Fruit fly (Drosophila melanogaster) whole organism, embryonic: ENCODE data around the gene CG5399.

Experiments
- Aef1 ChIP-seq: fragments of 200-800 bp; sonication (Bioruptor generic); IDR thresholded peaks from 3 replicates; pipeline ENCODE4 v1.3.6; 2022; ENCODE audit warnings: missing biosample characterization, missing genetic modification characterization
- Atf-2 ChIP-seq: fragments of 200-800 bp; sonication (Bioruptor generic); optimal IDR thresholded peaks from 2 replicates; lab custom pipeline; 2016; ENCODE audit warnings: missing biosample characterization, missing genetic modification characterization
- C15 ChIP-seq: fragments of 200-800 bp; sonication (Bioruptor generic); IDR thresholded peaks from 3 replicates; pipeline ENCODE4 v1.3.6; 2022; ENCODE audit warnings: missing biosample characterization, missing genetic modification characterization
- CG10147 ChIP-seq: fragments of 200-800 bp; sonication (Bioruptor generic); optimal IDR thresholded peaks from 2 replicates; lab custom pipeline; 2019; ENCODE audit warnings: missing biosample characterization, mild to moderate bottlenecking, missing genetic modification characterization, moderate library complexity
- CG10431 ChIP-seq: fragments of 200-800 bp; sonication (Bioruptor generic); optimal IDR thresholded peaks from 3 replicates; lab custom pipeline; 2018; ENCODE audit warnings: missing biosample characterization, mild to moderate bottlenecking, missing genetic modification characterization
- CG10543 ChIP-seq: fragments of 200-800 bp; sonication (Bioruptor generic); optimal IDR thresholded peaks from 3 replicates; lab custom pipeline; 2017; ENCODE audit warnings: missing biosample characterization, mild to moderate bottlenecking, missing genetic modification characterization, moderate library complexity
- CG10654 ChIP-seq: fragments of 200-800 bp; sonication (Bioruptor generic); optimal IDR thresholded peaks from 2 replicates; lab custom pipeline; 2016; ENCODE audit warnings: missing biosample characterization, missing genetic modification characterization
- CG10959 ChIP-seq: fragments of 200-800 bp; sonication (Bioruptor generic); IDR thresholded peaks from 2 replicates; pipeline ENCODE4 v1.3.6; 2022; ENCODE audit warnings: missing biosample characterization, missing genetic modification characterization
- CG10979 ChIP-seq: fragments of 200-800 bp; sonication (Bioruptor generic); optimal IDR thresholded peaks from 2 replicates; lab custom pipeline; 2018; ENCODE audit warnings: missing biosample characterization, mild to moderate bottlenecking, missing genetic modification characterization, moderate library complexity
- CG11085 ChIP-seq: fragments of 200-800 bp; sonication (Bioruptor generic); IDR thresholded peaks from 2 replicates; pipeline ENCODE4 v1.3.6; 2022; ENCODE audit warnings: missing biosample characterization, missing genetic modification characterization
- CG11723 ChIP-seq: fragments of 200-800 bp; sonication (Bioruptor generic); optimal IDR thresholded peaks from 2 replicates; lab custom pipeline; 2017; ENCODE audit warnings: missing biosample characterization, mild to moderate bottlenecking, missing genetic modification characterization
- CG13894 ChIP-seq: fragments of 200-800 bp; sonication (Bioruptor generic); optimal IDR thresholded peaks from 3 replicates; lab custom pipeline; 2018; ENCODE audit warnings: missing biosample characterization, mild to moderate bottlenecking, missing genetic modification characterization, moderate library complexity
- CG15073 ChIP-seq: fragments of 200-800 bp; sonication (Bioruptor generic); optimal IDR thresholded peaks from 2 replicates; lab custom pipeline; 2016; ENCODE audit warnings: missing biosample characterization, missing genetic modification characterization
- CG15601 ChIP-seq: fragments of 200-800 bp; sonication (Bioruptor generic); optimal IDR thresholded peaks from 3 replicates; lab custom pipeline; 2019; ENCODE audit warnings: missing biosample characterization, mild to moderate bottlenecking, missing genetic modification characterization, moderate library complexity
- CG16863 ChIP-seq: fragments of 200-800 bp; sonication (Bioruptor generic); optimal IDR thresholded peaks from 3 replicates; lab custom pipeline; 2016; ENCODE audit warnings: missing biosample characterization, missing genetic modification characterization
- CG17612 ChIP-seq: fragments of 200-800 bp; sonication (Bioruptor generic); IDR thresholded peaks from 2 replicates; pipeline ENCODE4 v1.3.6; 2022; ENCODE audit warnings: missing biosample characterization, missing genetic modification characterization
- CG2712 ChIP-seq: fragments of 200-800 bp; optimal IDR thresholded peaks from 3 replicates; lab custom pipeline; 2019; ENCODE audit warnings: missing biosample characterization, mild to moderate bottlenecking, missing genetic modification characterization, moderate library complexity
- CG3838 ChIP-seq: fragments of 200-800 bp; sonication (Bioruptor generic); optimal IDR thresholded peaks from 3 replicates; lab custom pipeline; 2016; ENCODE audit warnings: missing biosample characterization, missing genetic modification characterization
- CG3847 ChIP-seq: fragments of 200-800 bp; sonication (Bioruptor generic); IDR thresholded peaks from 2 replicates; pipeline ENCODE4 v1.3.6; 2022; ENCODE audit warnings: missing biosample characterization, missing genetic modification characterization
- CG43689 ChIP-seq: fragments of 200-800 bp; sonication (Bioruptor generic); IDR thresholded peaks from 2 replicates; pipeline ENCODE4 v1.3.6; 2022; ENCODE audit warnings: missing biosample characterization, missing genetic modification characterization
- CG4707 ChIP-seq: fragments of 200-800 bp; sonication (Bioruptor generic); optimal IDR thresholded peaks from 2 replicates; lab custom pipeline; 2018; ENCODE audit warnings: missing biosample characterization, mild to moderate bottlenecking, missing genetic modification characterization, moderate library complexity
- CG5180 ChIP-seq: fragments of 200-800 bp; sonication (Bioruptor generic); optimal IDR thresholded peaks from 3 replicates; lab custom pipeline; 2017; ENCODE audit warnings: missing biosample characterization, missing genetic modification characterization, mild to moderate bottlenecking, moderate library complexity, missing genetic modification reagents
- CG6254 ChIP-seq: fragments of 200-800 bp; sonication (Bioruptor generic); optimal IDR thresholded peaks from 3 replicates; lab custom pipeline; 2017; ENCODE audit warnings: mild to moderate bottlenecking, missing biosample characterization, missing genetic modification reagents, missing genetic modification characterization
- CG6654 ChIP-seq: fragments of 200-800 bp; sonication (Bioruptor generic); optimal IDR thresholded peaks from 2 replicates; lab custom pipeline; 2017; ENCODE audit warnings: missing biosample characterization, mild to moderate bottlenecking, missing genetic modification characterization
- CG7963 ChIP-seq: fragments of 200-800 bp; sonication (Bioruptor generic); IDR thresholded peaks from 3 replicates; pipeline ENCODE4 v1.3.6; 2022; ENCODE audit warnings: missing biosample characterization, missing genetic modification characterization; ENCODE audit not compliant: partially characterized antibody
- CG8478 ChIP-seq: fragments of >200 bp; optimal IDR thresholded peaks from 2 replicates; lab custom pipeline; 2018
- CG8944 ChIP-seq: fragments of 200-800 bp; sonication (Bioruptor generic); optimal IDR thresholded peaks from 3 replicates; lab custom pipeline; 2016; ENCODE audit warnings: missing biosample characterization, missing genetic modification characterization
- CG9817 ChIP-seq: fragments of 200-800 bp; sonication (Bioruptor generic); optimal IDR thresholded peaks from 2 replicates; lab custom pipeline; 2018; ENCODE audit warnings: missing biosample characterization, mild to moderate bottlenecking, missing genetic modification characterization, moderate library complexity
- Dad ChIP-seq: fragments of 200-800 bp; sonication (Bioruptor generic); optimal IDR thresholded peaks from 3 replicates; lab custom pipeline; 2016; ENCODE audit warnings: missing biosample characterization, missing genetic modification characterization
- E2f1 ChIP-seq: fragments of 200-800 bp; sonication (Bioruptor generic); IDR thresholded peaks from 2 replicates; pipeline ENCODE4 v1.3.6; 2022; ENCODE audit warnings: missing biosample characterization, missing genetic modification characterization
- E2f2 ChIP-seq: fragments of 200-800 bp; sonication (Bioruptor generic); IDR thresholded peaks from 2 replicates; pipeline ENCODE4 v1.3.6; 2022; ENCODE audit warnings: missing biosample characterization, missing genetic modification characterization
- H15 ChIP-seq: fragments of 200-800 bp; sonication (Bioruptor generic); IDR thresholded peaks from 3 replicates; pipeline ENCODE4 v1.3.6; 2022; ENCODE audit warnings: missing biosample characterization, missing genetic modification characterization
- Lhr ChIP-seq: fragments of 200-800 bp; sonication (Bioruptor generic); optimal IDR thresholded peaks from 3 replicates; lab custom pipeline; 2017; ENCODE audit warnings: mild to moderate bottlenecking, missing biosample characterization, missing genetic modification reagents, missing genetic modification characterization
- NC2α ChIP-seq: fragments of 200-800 bp; sonication (Bioruptor generic); optimal IDR thresholded peaks from 2 replicates; lab custom pipeline; 2016; ENCODE audit warnings: missing biosample characterization, missing genetic modification characterization
- NK7.1 ChIP-seq: fragments of 200-800 bp; sonication (Bioruptor generic); optimal IDR thresholded peaks from 3 replicates; lab custom pipeline; 2016; ENCODE audit warnings: missing biosample characterization, missing genetic modification characterization
- Spps ChIP-seq: fragments of 200-800 bp; sonication (Bioruptor generic); optimal IDR thresholded peaks from 2 replicates; lab custom pipeline; 2018; ENCODE audit warnings: missing biosample characterization, mild to moderate bottlenecking, missing genetic modification characterization
- Xrp1 ChIP-seq: fragments of 200-800 bp; sonication (Bioruptor generic); IDR thresholded peaks from 2 replicates; pipeline ENCODE4 v1.3.6; 2022; ENCODE audit warnings: missing biosample characterization, missing genetic modification characterization
- crp ChIP-seq, 2 experiments: fragments of 200-800 bp; sonication (Bioruptor generic); optimal IDR thresholded peaks; 2 replicates in 1 of 2; 3 replicates in 1 of 2; lab custom pipeline; 2017; ENCODE audit warnings: missing biosample characterization in 2 of 2, missing genetic modification characterization in 2 of 2, mild to moderate bottlenecking in 1 of 2, moderate library complexity in 1 of 2
- dati ChIP-seq: fragments of 200-800 bp; sonication (Bioruptor generic); IDR thresholded peaks from 2 replicates; pipeline ENCODE4 v1.3.6; 2022; ENCODE audit warnings: missing biosample characterization, missing genetic modification characterization
- eyg ChIP-seq: fragments of 200-800 bp; sonication (Bioruptor generic); optimal IDR thresholded peaks from 3 replicates; lab custom pipeline; 2016; ENCODE audit warnings: missing biosample characterization, missing genetic modification characterization
- fd102C ChIP-seq: fragments of 200-800 bp; sonication (Bioruptor generic); optimal IDR thresholded peaks from 2 replicates; lab custom pipeline; 2018; ENCODE audit warnings: missing biosample characterization, mild to moderate bottlenecking, missing genetic modification characterization, moderate library complexity
- gro ChIP-seq: fragments of 200-800 bp; sonication (Bioruptor generic); optimal IDR thresholded peaks from 2 replicates; lab custom pipeline; 2016; ENCODE audit warnings: missing biosample characterization, missing genetic modification characterization
- her ChIP-seq: fragments of 200-800 bp; sonication (Bioruptor generic); optimal IDR thresholded peaks from 2 replicates; lab custom pipeline; 2016; ENCODE audit warnings: missing biosample characterization, missing genetic modification characterization
- inv ChIP-seq: fragments of 200-800 bp; sonication (Bioruptor generic); IDR thresholded peaks from 2 replicates; pipeline ENCODE4 v1.3.6; 2022; ENCODE audit warnings: missing biosample characterization, missing genetic modification characterization; ENCODE audit not compliant: partially characterized antibody
- kay ChIP-seq: fragments of 200-800 bp; sonication (Bioruptor generic); optimal IDR thresholded peaks from 2 replicates; lab custom pipeline; 2016; ENCODE audit warnings: missing biosample characterization, missing genetic modification characterization
- ken ChIP-seq: fragments of 200-800 bp; sonication (Bioruptor generic); IDR thresholded peaks from 3 replicates; pipeline ENCODE4 v1.3.6; 2022; ENCODE audit warnings: missing biosample characterization, missing genetic modification characterization
- rib ChIP-seq: fragments of 200-800 bp; sonication (Bioruptor generic); IDR thresholded peaks from 2 replicates; pipeline ENCODE4 v1.3.6; 2022; ENCODE audit warnings: missing biosample characterization, missing genetic modification characterization
- row ChIP-seq: fragments of 200-800 bp; sonication (Bioruptor generic); IDR thresholded peaks from 3 replicates; pipeline ENCODE4 v1.3.6; 2022; ENCODE audit warnings: missing biosample characterization, missing genetic modification characterization
- sim ChIP-seq: fragments of 200-800 bp; sonication (Bioruptor generic); IDR thresholded peaks from 2 replicates; pipeline ENCODE4 v1.3.6; 2022; ENCODE audit warnings: missing biosample characterization, missing genetic modification characterization
- stwl ChIP-seq: fragments of 200-800 bp; sonication (Bioruptor generic); optimal IDR thresholded peaks from 3 replicates; lab custom pipeline; 2018; ENCODE audit warnings: missing biosample characterization, mild to moderate bottlenecking, missing genetic modification characterization, moderate library complexity
- tio ChIP-seq: fragments of 200-800 bp; sonication (Bioruptor generic); optimal IDR thresholded peaks from 2 replicates; lab custom pipeline; 2017; ENCODE audit warnings: missing biosample characterization, missing genetic modification characterization, inconsistent platforms
- zen ChIP-seq: fragments of 200-800 bp; sonication (Bioruptor generic); optimal IDR thresholded peaks from 3 replicates; lab custom pipeline; 2018; ENCODE audit warnings: missing biosample characterization, mild to moderate bottlenecking, missing genetic modification characterization, moderate library complexity

The CG5399 gene

dm6 chr3R:15665962-15666361, 29.1 kb upstream of the CG5399 start, which contains the start of gene pxb (continued):
- TF ChIP-seq Spps (tag; lab: Kevin White, UChicago) (peak; percentile 22), fd102C (GFP tag; lab: Kevin White, UChicago) (no peak), CG11723 (GFP tag; lab: Kevin White, UChicago) (no peak), CG10654 (GFP tag; lab: Kevin White, UChicago) (no peak), kay (GFP tag; lab: Kevin White, UChicago) (peak; percentile 35), CG8944 (no peak), stwl (peak; percentile 28), CG8478 (lab: Kevin White, UChicago) (no peak), sim (GFP tag; lab: Robert Waterston, UW) (no peak; the same call in 1 of the 2 replicates), ken (GFP tag; lab: Robert Waterston, UW) (no peak), CG10147 (no peak), CG11085 (GFP tag; lab: Robert Waterston, UW) (no peak), CG5180 (GFP tag; lab: Kevin White, UChicago) (no peak), CG3838 (GFP tag; lab: Kevin White, UChicago) (peak; percentile 3), Aef1 (GFP tag; lab: Robert Waterston, UW) (no peak), CG6654 (GFP tag; lab: Kevin White, UChicago) (no peak), CG15601 (tag; lab: Kevin White, UChicago) (peak; percentile 21), CG9817 (tag; lab: Kevin White, UChicago) (no peak), CG16863 (GFP tag; lab: Kevin White, UChicago) (no peak), CG2712 (tag; lab: Kevin White, UChicago) (peak; percentile 37), CG13894 (no peak), C15 (GFP tag; lab: Robert Waterston, UW) (no peak), CG6254 (GFP tag; lab: Kevin White, UChicago) (no peak), crp (GFP tag; optimal IDR thresholded peaks at IDR 0.05; lab: Kevin White, UChicago) (no peak), NC2α (no peak), Atf-2 (GFP tag; lab: Kevin White, UChicago) (peak; percentile 31), CG10543 (GFP tag; lab: Kevin White, UChicago) (no peak), zen (tag; lab: Kevin White, UChicago) (peak; percentile 2), dati (no peak), NK7.1 (no peak), tio (no peak), CG10431 (GFP tag; lab: Kevin White, UChicago) (no peak), inv (GFP tag; lab: Robert Waterston, UW) (no peak), Xrp1 (GFP tag; lab: Robert Waterston, UW) (no peak), gro (GFP tag; lab: Kevin White, UChicago) (no peak), CG17612 (GFP tag; lab: Robert Waterston, UW) (no peak), CG10979 (tag; lab: Kevin White, UChicago) (peak; percentile 23), rib (GFP tag; lab: Robert Waterston, UW) (0 out of 2 replicates have a peak, but pooled peaks have one; percentile 19), her (GFP tag; lab: Kevin White, UChicago) (peak; percentile 33), E2f2 (GFP tag; lab: Robert Waterston, UW) (peak; percentile 23; the same call in 1 of the 2 replicates), Lhr (GFP tag; lab: Kevin White, UChicago) (no peak), CG7963 (GFP tag; lab: Robert Waterston, UW) (peak; percentile 20; the same call in 1 of the 3 replicates), CG4707 (GFP tag; lab: Kevin White, UChicago) (no peak), row (GFP tag; lab: Robert Waterston, UW) (no peak), eyg (GFP tag; lab: Kevin White, UChicago) (no peak), CG10959 (GFP tag; lab: Robert Waterston, UW) (no peak), CG43689 (GFP tag; lab: Robert Waterston, UW) (no peak), E2f1 (GFP tag; lab: Robert Waterston, UW) (no peak), Dad (GFP tag; lab: Kevin White, UChicago) (no peak), CG3847 (GFP tag; lab: Robert Waterston, UW) (no peak), CG15073 (GFP tag; lab: Kevin White, UChicago) (no peak), H15 (GFP tag; lab: Robert Waterston, UW) (no peak)
